Worm (Caenorhabditis elegans): ENCODE results near the gene ZK550.2.

Gene ZK550.2

ce11 chrIV:17279592-17280440, 34.4 kb downstream of the ZK550.2 start:
- no peak for TF ChIP-seq nhr-237 (tag; optimal IDR thresholded peaks at IDR 0.05)
- TF ChIP-seq sptf-1 (tag; optimal IDR thresholded peaks at IDR 0.05): no peak
- no peak for TF ChIP-seq ceh-83 (GFP tag; optimal IDR thresholded peaks at IDR 0.05)
- no peak for TF ChIP-seq unc-62 (GFP tag; optimal IDR thresholded peaks at IDR 0.05)
- TF ChIP-seq drap-1 (GFP tag; optimal IDR thresholded peaks at IDR 0.05): no peak
- no peak for TF ChIP-seq tbx-8 (GFP tag; optimal IDR thresholded peaks at IDR 0.05)
- TF ChIP-seq elt-3 (tag; optimal IDR thresholded peaks at IDR 0.05): no peak
- TF ChIP-seq elt-1 (tag; optimal IDR thresholded peaks at IDR 0.05; ENCODE audit: borderline replicate concordance, insufficient read depth): no peak
- TF ChIP-seq nhr-12 (tag; optimal IDR thresholded peaks at IDR 0.05): no peak
- no peak for TF ChIP-seq ztf-11 (tag; optimal IDR thresholded peaks at IDR 0.05)
- no peak for TF ChIP-seq unc-120 (tag; optimal IDR thresholded peaks at IDR 0.05; ENCODE audit: poor library complexity, severe bottlenecking)
- TF ChIP-seq lsy-2 (tag; optimal IDR thresholded peaks at IDR 0.05): no peak
- TF ChIP-seq zip-8 (tag; optimal IDR thresholded peaks at IDR 0.05): no peak
- no peak for TF ChIP-seq mls-2 (tag; optimal IDR thresholded peaks at IDR 0.05)
- no peak for TF ChIP-seq nhr-76 (tag; optimal IDR thresholded peaks at IDR 0.05)
- TF ChIP-seq nhr-2 (tag; optimal IDR thresholded peaks at IDR 0.05): no peak
- no peak for TF ChIP-seq sem-2 (GFP tag; optimal IDR thresholded peaks at IDR 0.05)
- TF ChIP-seq ceh-43 (GFP tag; optimal IDR thresholded peaks at IDR 0.05): no peak
- TF ChIP-seq cnd-1 (tag; optimal IDR thresholded peaks at IDR 0.05): no peak
- no peak for TF ChIP-seq flh-1 (GFP tag; optimal IDR thresholded peaks at IDR 0.05)

- no peak for TF ChIP-seq ztf-11 (tag; optimal IDR thresholded peaks at IDR 0.05)
- TF ChIP-seq blmp-1 (tag; optimal IDR thresholded peaks at IDR 0.05): no peak
- TF ChIP-seq lsy-2 (tag; optimal IDR thresholded peaks at IDR 0.05): no peak
- no peak for TF ChIP-seq nhr-76 (tag; optimal IDR thresholded peaks at IDR 0.05)
- no peak for TF ChIP-seq lin-13 (tag; optimal IDR thresholded peaks at IDR 0.05)
- no peak for TF ChIP-seq cnd-1 (tag; optimal IDR thresholded peaks at IDR 0.05)
- TF ChIP-seq zip-8 (tag; optimal IDR thresholded peaks at IDR 0.05): no peak
- no peak for TF ChIP-seq drap-1 (GFP tag; optimal IDR thresholded peaks at IDR 0.05)
- no peak for TF ChIP-seq elt-1 (tag; optimal IDR thresholded peaks at IDR 0.05; ENCODE audit: borderline replicate concordance, insufficient read depth)
- no peak for TF ChIP-seq unc-39 (tag; optimal IDR thresholded peaks at IDR 0.05)
- no peak for TF ChIP-seq nhr-28 (tag; optimal IDR thresholded peaks at IDR 0.05)
- no peak for TF ChIP-seq lin-32 (GFP tag; optimal IDR thresholded peaks at IDR 0.05)
- no peak for TF ChIP-seq unc-120 (tag; optimal IDR thresholded peaks at IDR 0.05; ENCODE audit: poor library complexity, severe bottlenecking)
These were observed 35.1 kb downstream of the ZK550.2 start for ce11 chrIV:17280441-17280939.

ce11 chrIV:17281060-17282021, 36.0 kb downstream of the ZK550.2 start:
- TF ChIP-seq ces-1 (GFP tag; optimal IDR thresholded peaks at IDR 0.05): peak; percentile 22
- no peak for TF ChIP-seq mls-2 (tag; optimal IDR thresholded peaks at IDR 0.05)
- TF ChIP-seq sptf-1 (tag; optimal IDR thresholded peaks at IDR 0.05): no peak
- no peak for TF ChIP-seq elt-1 (tag; optimal IDR thresholded peaks at IDR 0.05; ENCODE audit: borderline replicate concordance, insufficient read depth)

- TF ChIP-seq blmp-1 (tag; optimal IDR thresholded peaks at IDR 0.05): no peak
- no peak for TF ChIP-seq nhr-237 (tag; optimal IDR thresholded peaks at IDR 0.05)
- TF ChIP-seq flh-1 (GFP tag; optimal IDR thresholded peaks at IDR 0.05): no peak
- no peak for TF ChIP-seq cnd-1 (tag; optimal IDR thresholded peaks at IDR 0.05)
- no peak for TF ChIP-seq bed-3 (GFP tag; optimal IDR thresholded peaks at IDR 0.05)
- no peak for TF ChIP-seq nhr-76 (tag; optimal IDR thresholded peaks at IDR 0.05)
- TF ChIP-seq ham-2 (GFP tag; optimal IDR thresholded peaks at IDR 0.05): no peak
- no peak for TF ChIP-seq hlh-1 (tag; optimal IDR thresholded peaks at IDR 0.05)
- TF ChIP-seq unc-120 (tag; optimal IDR thresholded peaks at IDR 0.05; ENCODE audit: poor library complexity, severe bottlenecking): no peak
- no peak for TF ChIP-seq mab-5 (tag; optimal IDR thresholded peaks at IDR 0.05)
- TF ChIP-seq unc-62 (GFP tag; optimal IDR thresholded peaks at IDR 0.05): no peak
- no peak for TF ChIP-seq elt-3 (tag; optimal IDR thresholded peaks at IDR 0.05)
- no peak for TF ChIP-seq lin-32 (GFP tag; optimal IDR thresholded peaks at IDR 0.05)
- no peak for TF ChIP-seq nhr-28 (tag; optimal IDR thresholded peaks at IDR 0.05)
- TF ChIP-seq ceh-43 (GFP tag; optimal IDR thresholded peaks at IDR 0.05): no peak
- no peak for TF ChIP-seq lin-13 (tag; optimal IDR thresholded peaks at IDR 0.05)
- no peak for TF ChIP-seq sptf-1 (tag; optimal IDR thresholded peaks at IDR 0.05)
- TF ChIP-seq nhr-2 (tag; optimal IDR thresholded peaks at IDR 0.05): no peak
These were observed 38.7 kb downstream of the ZK550.2 start, which contains the start of gene nra-1 for ce11 chrIV:17284099-17284498. nra-1 (minus strand) TSS chrIV:17284199.

All from whole organism, mixed stage, embryonic.